Worm (Caenorhabditis elegans) whole organism, L2 larva: Measurements from ENCODE around the gene srh-136.

Source experiments
- C34F6.9 ChIP-seq: fragments of 150-350 bp; optimal IDR thresholded peaks from 2 replicates; lab custom pipeline; 2014; ENCODE audit warnings: missing biosample characterization, missing genetic modification characterization
- R02D3.7 ChIP-seq: fragments of 150-350 bp; optimal IDR thresholded peaks from 2 replicates; lab custom pipeline; 2014; ENCODE audit warnings: missing biosample characterization, missing genetic modification characterization
- Y55F3AM.14 ChIP-seq: fragments of 200-800 bp; sonication (Bioruptor generic); optimal IDR thresholded peaks from 2 replicates; lab custom pipeline; 2018; ENCODE audit warnings: mild to moderate bottlenecking, missing genetic modification characterization, missing compliant biosample characterization
- alr-1 ChIP-seq: fragments of 150-350 bp; optimal IDR thresholded peaks from 2 replicates; lab custom pipeline; 2014; ENCODE audit warnings: missing biosample characterization, missing genetic modification characterization
- aly-2 ChIP-seq: fragments of 150-350 bp; optimal IDR thresholded peaks from 2 replicates; lab custom pipeline; 2014; ENCODE audit warnings: missing biosample characterization, missing genetic modification characterization
- ama-1 ChIP-seq: fragments of 150-350 bp; optimal IDR thresholded peaks from 2 replicates; lab custom pipeline; 2018; ENCODE audit warnings: inconsistent platforms
- ceh-16 ChIP-seq: fragments of 150-350 bp; optimal IDR thresholded peaks from 2 replicates; lab custom pipeline; 2014; ENCODE audit warnings: missing biosample characterization, missing genetic modification characterization
- ceh-82 ChIP-seq: fragments of 150-350 bp; optimal IDR thresholded peaks from 2 replicates; lab custom pipeline; 2014; ENCODE audit warnings: missing biosample characterization, missing genetic modification characterization
- crh-2 ChIP-seq: sonication (generic microtip); optimal IDR thresholded peaks from 2 replicates; lab custom pipeline; 2017; ENCODE audit warnings: missing biosample characterization, missing genetic modification characterization
- dmd-4 ChIP-seq: sonication (generic microtip); optimal IDR thresholded peaks from 2 replicates; lab custom pipeline; 2017; ENCODE audit warnings: missing biosample characterization, missing genetic modification characterization
- elt-1 ChIP-seq: fragments of 150-350 bp; optimal IDR thresholded peaks from 2 replicates; lab custom pipeline; 2014; ENCODE audit warnings: missing biosample characterization, missing genetic modification characterization
- elt-3 ChIP-seq: sonication (generic microtip); optimal IDR thresholded peaks from 2 replicates; lab custom pipeline; 2017; ENCODE audit warnings: missing biosample characterization, missing genetic modification characterization
- fos-1 ChIP-seq: fragments of 150-350 bp; optimal IDR thresholded peaks from 2 replicates; lab custom pipeline; 2014; ENCODE audit warnings: missing biosample characterization, missing genetic modification characterization
- gmeb-1 ChIP-seq: fragments of 150-350 bp; optimal IDR thresholded peaks from 2 replicates; lab custom pipeline; 2014; ENCODE audit warnings: missing biosample characterization, missing genetic modification characterization
- lin-11 ChIP-seq: fragments of 150-350 bp; sonication (generic microtip); optimal IDR thresholded peaks from 2 replicates; lab custom pipeline; 2014; ENCODE audit warnings: missing biosample characterization, missing genetic modification characterization, inconsistent platforms, mixed read lengths
- lin-39 ChIP-seq: fragments of 150-350 bp; optimal IDR thresholded peaks from 2 replicates; lab custom pipeline; 2014; ENCODE audit warnings: missing biosample characterization, missing genetic modification reagents, missing genetic modification characterization
- lsy-2 ChIP-seq, 2 experiments: fragments of 150-350 bp in 1 of 2; sonication (generic microtip) in 1 of 2; optimal IDR thresholded peaks; 2 replicates each; lab custom pipeline; 2014 to 2017; ENCODE audit warnings: missing biosample characterization in 2 of 2, missing genetic modification characterization in 2 of 2
- mab-5 ChIP-seq: fragments of 150-350 bp; optimal IDR thresholded peaks from 2 replicates; lab custom pipeline; 2014; ENCODE audit warnings: missing biosample characterization, missing genetic modification characterization
- mdl-1 ChIP-seq, 2 experiments: fragments of 150-350 bp in 1 of 2; sonication (generic microtip) in 1 of 2; optimal IDR thresholded peaks; 2 replicates each; lab custom pipeline; 2017; ENCODE audit warnings: missing biosample characterization in 2 of 2, missing genetic modification characterization in 2 of 2
- nhr-10 ChIP-seq: sonication (generic microtip); optimal IDR thresholded peaks from 2 replicates; lab custom pipeline; 2017; ENCODE audit warnings: missing biosample characterization, missing genetic modification characterization
- nhr-11 ChIP-seq: fragments of 150-350 bp; optimal IDR thresholded peaks from 2 replicates; lab custom pipeline; 2014; ENCODE audit warnings: missing biosample characterization, missing genetic modification characterization
- nhr-129 ChIP-seq: fragments of 150-350 bp; optimal IDR thresholded peaks from 2 replicates; lab custom pipeline; 2014; ENCODE audit warnings: missing biosample characterization, missing genetic modification characterization
- nhr-21 ChIP-seq: fragments of 150-350 bp; optimal IDR thresholded peaks from 2 replicates; lab custom pipeline; 2014; ENCODE audit warnings: missing biosample characterization, missing genetic modification characterization
- nhr-237 ChIP-seq: fragments of 150-350 bp; optimal IDR thresholded peaks from 2 replicates; lab custom pipeline; 2014; ENCODE audit warnings: missing biosample characterization, missing genetic modification characterization
- nhr-25 ChIP-seq: fragments of 150-350 bp; sonication (generic microtip); optimal IDR thresholded peaks from 3 replicates; lab custom pipeline; 2014; ENCODE audit warnings: missing biosample characterization, missing genetic modification characterization
- nhr-77 ChIP-seq: fragments of 150-350 bp; optimal IDR thresholded peaks from 2 replicates; lab custom pipeline; 2014; ENCODE audit warnings: missing biosample characterization, missing genetic modification characterization
- sem-4 ChIP-seq: fragments of 150-350 bp; optimal IDR thresholded peaks from 2 replicates; lab custom pipeline; 2014; ENCODE audit warnings: missing biosample characterization, missing genetic modification reagents, missing genetic modification characterization
- sma-3 ChIP-seq: sonication (generic microtip); optimal IDR thresholded peaks from 2 replicates; lab custom pipeline; 2016; ENCODE audit warnings: missing genetic modification reagents, missing genetic modification characterization, missing compliant biosample characterization
- sma-9 ChIP-seq, 2 experiments: fragments of 150-350 bp in 1 of 2; sonication (generic microtip) in 1 of 2; optimal IDR thresholded peaks; 2 replicates each; lab custom pipeline; 2014 to 2016; ENCODE audit warnings: missing genetic modification characterization in 2 of 2, mild to moderate bottlenecking in 1 of 2, missing biosample characterization in 1 of 2, missing compliant biosample characterization in 1 of 2, missing genetic modification reagents in 1 of 2, moderate library complexity in 1 of 2
- snpc-4 ChIP-seq: fragments of 150-350 bp; optimal IDR thresholded peaks from 2 replicates; lab custom pipeline; 2014; ENCODE audit warnings: missing biosample characterization, missing genetic modification characterization
- unc-39 ChIP-seq: fragments of 150-350 bp; optimal IDR thresholded peaks from 2 replicates; lab custom pipeline; 2014; ENCODE audit warnings: missing biosample characterization, missing genetic modification characterization
- zag-1 ChIP-seq: fragments of 150-350 bp; optimal IDR thresholded peaks from 2 replicates; lab custom pipeline; 2014; ENCODE audit warnings: missing biosample characterization, missing genetic modification characterization
- ztf-1 ChIP-seq: fragments of 200-800 bp; sonication (Bioruptor generic); conservative IDR thresholded peaks from 2 replicates; pipeline ENCODE4 v1.3.6; 2022; ENCODE audit warnings: missing genetic modification characterization, missing compliant biosample characterization
- ztf-11 ChIP-seq: sonication (generic microtip); optimal IDR thresholded peaks from 2 replicates; lab custom pipeline; 2017; ENCODE audit warnings: missing biosample characterization, missing genetic modification characterization
- ztf-4 ChIP-seq: fragments of 150-350 bp; optimal IDR thresholded peaks from 2 replicates; lab custom pipeline; 2014; ENCODE audit warnings: missing biosample characterization, missing genetic modification characterization

srh-136 gene

DNA sequence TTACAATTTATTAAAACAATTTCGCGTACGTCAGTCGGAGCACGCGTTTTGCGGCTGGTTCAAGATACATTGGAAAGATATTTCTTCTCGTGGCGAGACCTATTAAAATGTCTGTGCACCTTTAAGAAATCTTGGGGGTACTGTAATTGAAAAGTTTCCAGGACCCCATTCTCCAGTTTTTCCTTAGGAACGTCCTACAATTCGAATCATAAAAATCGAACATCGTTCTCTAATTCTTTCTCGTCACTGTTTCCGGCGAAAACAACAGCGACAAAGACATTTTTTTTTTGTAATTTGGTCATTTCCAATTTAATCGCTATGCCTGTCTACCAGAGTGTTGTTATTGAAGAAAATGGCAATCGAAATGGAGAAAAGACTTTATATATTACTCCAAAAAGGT, 39.3 kb upstream of the srh-136 start, which contains the start of gene Y32B12B.1:
TSS of gene Y32B12B.1 (plus strand) at position 301 of the 400 bp plus-strand sequence.
- TF ChIP-seq nhr-77 (no peak), sma-3 (no peak), nhr-10 (tag; lab: Kevin White, UChicago) (no peak), nhr-129 (tag; lab: Kevin White, UChicago) (no peak), ceh-16 (tag; lab: Kevin White, UChicago) (no peak), mab-5 (tag; lab: Kevin White, UChicago) (no peak), ztf-11 (no peak), ztf-4 (tag; lab: Kevin White, UChicago) (no peak), lin-11 (tag; lab: Kevin White, UChicago) (no peak), ztf-1 (GFP tag; lab: Robert Waterston, UW) (no peak), nhr-11 (no peak), elt-1 (no peak), snpc-4 (no peak)

DNA sequence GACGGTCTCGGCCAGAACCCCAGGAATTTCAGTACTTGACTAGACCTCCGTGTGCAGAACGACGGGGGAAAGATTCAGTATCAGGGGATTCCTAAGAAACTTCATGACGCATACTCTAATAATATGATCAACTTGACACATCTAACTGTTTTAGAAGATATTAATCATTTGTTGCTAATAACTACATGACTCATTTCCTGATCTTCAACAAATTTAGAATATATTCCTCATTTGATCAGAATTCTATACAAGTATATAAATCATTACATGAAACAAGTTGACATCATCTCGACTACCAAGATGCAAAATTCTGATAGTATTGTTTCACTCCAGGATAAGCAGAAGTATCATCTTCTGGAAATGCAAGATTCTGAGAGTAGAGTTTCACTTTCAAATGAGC, 37.8 kb upstream of the srh-136 start, which contains the start of gene Y32B12B.8:
TSS of gene Y32B12B.8 (plus strand) at position 301 of the 400 bp plus-strand sequence.
- TF ChIP-seq nhr-11 (no peak), C34F6.9 (no peak), snpc-4 (no peak), unc-39 (tag; lab: Kevin White, UChicago) (no peak), lin-39 (no peak), aly-2 (tag; lab: Kevin White, UChicago) (no peak), sma-9 (GFP tag; optimal IDR thresholded peaks at IDR 0.05; lab: Kevin White, UChicago) (no peak), sma-9 (tag; optimal IDR thresholded peaks at IDR 0.05; lab: Kevin White, UChicago) (no peak), sem-4 (tag; lab: Kevin White, UChicago) (no peak), lsy-2 (tag; optimal IDR thresholded peaks at IDR 0.05; lab: Kevin White, UChicago) (no peak), Y55F3AM.14 (GFP tag; lab: Kevin White, UChicago) (no peak), nhr-77 (no peak), R02D3.7 (no peak), zag-1 (no peak), sma-3 (no peak), alr-1 (tag; lab: Kevin White, UChicago) (no peak), mdl-1 (tag; optimal IDR thresholded peaks at IDR 0.05; lab: Kevin White, UChicago) (no peak), nhr-25 (tag; lab: Kevin White, UChicago) (no peak), nhr-237 (tag; lab: Kevin White, UChicago) (no peak), gmeb-1 (tag; lab: Kevin White, UChicago) (no peak)

DNA sequence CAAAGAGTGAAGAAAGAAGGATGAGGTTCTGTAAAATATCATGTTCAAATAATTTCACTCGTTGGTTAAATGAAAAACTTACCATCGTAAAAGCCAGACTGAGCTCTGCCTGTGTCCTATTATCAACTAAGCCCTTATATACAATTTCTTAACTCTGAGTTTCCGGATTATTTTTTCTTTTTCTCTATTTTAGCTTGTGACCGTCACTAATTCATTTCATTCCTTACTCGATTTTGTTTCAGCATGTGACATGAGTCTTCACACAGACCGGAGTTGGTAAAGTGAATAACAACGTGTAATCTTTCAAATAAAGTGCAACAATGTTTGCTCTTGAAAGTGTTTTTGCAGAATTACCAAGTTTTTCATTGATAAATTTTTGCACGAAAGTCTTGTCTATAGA, 36.6 kb upstream of the srh-136 start, which contains the start of gene cpr-2:
TSS of gene cpr-2 (minus strand) at position 101 of the 400 bp plus-strand sequence.
- TF ChIP-seq lin-11 (tag; lab: Kevin White, UChicago) (no peak), nhr-10 (tag; lab: Kevin White, UChicago) (no peak)

DNA sequence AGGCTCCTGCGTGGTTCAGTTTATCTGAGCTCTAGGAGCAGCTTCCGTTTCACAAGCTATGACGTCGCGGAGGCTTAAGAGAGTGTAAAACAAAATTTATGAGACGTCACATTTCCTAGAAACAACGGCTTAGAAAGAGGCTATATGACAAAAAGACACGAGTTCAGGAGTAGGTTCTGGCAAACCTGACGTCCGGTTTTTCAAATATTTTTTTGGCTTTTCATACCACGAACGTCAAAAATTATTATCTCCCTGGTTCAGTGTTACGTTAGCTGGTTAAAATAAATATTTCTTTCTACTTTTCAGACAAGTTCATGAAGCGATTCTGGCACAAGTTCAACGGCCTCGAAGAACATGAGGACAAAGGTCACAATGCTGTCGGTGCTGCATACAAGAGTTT, 30.4 kb upstream of the srh-136 start, which contains the start of gene F36D3.16:
TSS of gene F36D3.16 (plus strand) at position 301 of the 400 bp plus-strand sequence.
- TF ChIP-seq crh-2 (tag; lab: Kevin White, UChicago) (no peak), nhr-11 (no peak), nhr-25 (tag; lab: Kevin White, UChicago) (no peak), zag-1 (no peak), sem-4 (tag; lab: Kevin White, UChicago) (no peak)

DNA sequence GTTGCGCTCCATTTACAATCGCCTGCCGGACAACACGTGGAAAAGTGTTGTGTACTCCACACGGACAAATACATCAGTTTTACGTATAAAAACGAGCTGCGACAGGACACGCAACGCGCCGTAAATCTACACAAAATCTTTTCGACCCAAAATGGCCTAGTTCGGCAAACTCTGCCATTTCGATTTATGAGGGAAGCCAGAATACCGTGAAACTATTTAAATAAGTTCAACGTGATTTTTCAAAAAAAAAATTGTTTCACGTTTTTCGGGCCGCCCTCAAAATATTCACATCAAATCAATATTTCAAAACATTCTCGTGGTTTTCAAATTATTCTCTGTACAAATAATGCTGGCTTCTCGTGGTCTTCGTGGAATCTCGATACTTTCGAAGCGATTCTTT, 29.5 kb upstream of the srh-136 start, which contains the start of gene F36D3.8:
TSS of gene F36D3.8 (plus strand) at position 301 of the 400 bp plus-strand sequence.
- TF ChIP-seq nhr-11 (no peak), elt-3 (no peak), fos-1 (no peak), ama-1 (lab: Kevin White, UChicago) (no peak), nhr-77 (no peak), ceh-82 (tag; lab: Kevin White, UChicago) (no peak), dmd-4 (tag; lab: Kevin White, UChicago) (no peak), ztf-1 (GFP tag; lab: Robert Waterston, UW) (no peak), nhr-21 (tag; lab: Kevin White, UChicago) (no peak)
